Worm (Caenorhabditis elegans) whole organism, midembryonic: ENCODE measurements around the gene nhr-131.

Experiments used
- flt-1 ChIP-seq: fragments of 200-800 bp; sonication (Bioruptor generic); IDR thresholded peaks from 2 replicates; pipeline ENCODE4 v1.3.6; 2022; ENCODE audit warnings: missing genetic modification characterization, missing compliant biosample characterization
- med-1 ChIP-seq: sonication (generic microtip); optimal IDR thresholded peaks from 2 replicates; lab custom pipeline; 2017; ENCODE audit warnings: missing genetic modification characterization, mild to moderate bottlenecking, missing compliant biosample characterization, antibody characterized with exemption, missing genetic modification reagents; ENCODE audit not compliant: insufficient read depth
- ztf-23 ChIP-seq: fragments of 200-800 bp; sonication (Bioruptor generic); IDR thresholded peaks from 2 replicates; pipeline ENCODE4 v1.3.6; 2022; ENCODE audit warnings: missing genetic modification reagents, missing genetic modification characterization, missing compliant biosample characterization
- ztf-29 ChIP-seq: fragments of 200-800 bp; sonication (Bioruptor generic); IDR thresholded peaks from 2 replicates; pipeline ENCODE4 v1.3.6; 2022; ENCODE audit warnings: missing genetic modification reagents, missing genetic modification characterization, missing compliant biosample characterization

DNA sequence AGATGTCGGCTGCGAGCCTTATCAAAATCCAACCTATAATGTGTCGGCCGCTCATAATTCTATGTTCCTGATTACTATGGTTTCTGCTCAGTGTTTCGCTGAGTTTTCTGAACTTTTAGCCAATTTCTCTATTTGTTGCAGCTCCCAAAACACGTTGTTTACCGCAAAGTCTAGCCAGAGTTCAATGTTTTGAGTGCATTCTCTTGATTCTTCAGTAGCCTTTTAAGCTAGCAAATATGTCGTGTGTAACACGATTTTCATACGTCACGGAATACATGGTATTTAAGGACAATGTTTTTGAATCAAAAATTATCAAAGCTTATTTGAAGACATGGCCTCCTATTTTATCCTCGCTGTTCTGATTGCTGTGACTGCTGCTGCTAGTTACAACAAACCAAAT is 11.0 kb downstream of the nhr-131 start, which contains the start of gene srlf-19:
- TF ChIP-seq flt-1 (GFP tag; lab: Robert Waterston, UW) (no peak), med-1 (GFP tag; lab: Kevin White, UChicago) (no peak), ztf-23 (GFP tag; lab: Robert Waterston, UW) (no peak), ztf-29 (no peak)
